Worm (Caenorhabditis elegans) whole organism, L1 larva: ENCODE measurements around the gene btf-1.
A peak's percentile ranks its signal among the peaks of the same experiment; 100 is the strongest.

Experiments used
- F16B12.6 ChIP-seq: fragments of 150-350 bp; optimal IDR thresholded peaks from 2 replicates; lab custom pipeline; 2014; ENCODE audit warnings: missing biosample characterization, missing genetic modification characterization
- alr-1 ChIP-seq: fragments of 200-800 bp; sonication (Bioruptor generic); optimal IDR thresholded peaks from 2 replicates; lab custom pipeline; 2018; ENCODE audit warnings: borderline replicate concordance, mild to moderate bottlenecking, missing genetic modification characterization, missing compliant biosample characterization
- blmp-1 ChIP-seq: fragments of 150-350 bp; optimal IDR thresholded peaks from 2 replicates; lab custom pipeline; 2014; ENCODE audit warnings: missing biosample characterization, missing genetic modification characterization
- ceh-82 ChIP-seq, 3 experiments: fragments of 150-350 bp in 1 of 3; sonication (generic microtip) in 2 of 3; optimal IDR thresholded peaks; 2 replicates each; lab custom pipeline; 2014 to 2017; ENCODE audit warnings: missing biosample characterization in 3 of 3, missing genetic modification characterization in 3 of 3
- ceh-90 ChIP-seq: sonication (generic microtip); optimal IDR thresholded peaks from 2 replicates; lab custom pipeline; 2016; ENCODE audit warnings: missing genetic modification characterization, missing compliant biosample characterization
- dpl-1 ChIP-seq, 3 experiments: fragments of 150-350 bp in 2 of 3; sonication (generic microtip) in 1 of 3; optimal IDR thresholded peaks; 2 replicates each; lab custom pipeline; 2014 to 2017; ENCODE audit warnings: missing biosample characterization in 3 of 3, missing genetic modification characterization in 3 of 3, missing genetic modification reagents in 3 of 3
- efl-1 ChIP-seq, 4 experiments: fragments of 150-350 bp; optimal IDR thresholded peaks in 3 of 4; peaks in 1 of 4; 1 replicate in 1 of 4; 2 replicates in 3 of 4; lab custom pipeline; 2014; ENCODE audit warnings: missing biosample characterization in 2 of 4, missing genetic modification characterization in 2 of 4, missing genetic modification reagents in 2 of 4
- egl-27 ChIP-seq, 2 experiments: fragments of 150-350 bp in 1 of 2; sonication (generic microtip); optimal IDR thresholded peaks; 3 replicates each; lab custom pipeline; 2017 to 2018; ENCODE audit warnings: missing biosample characterization in 2 of 2, missing genetic modification characterization in 2 of 2, missing genetic modification reagents in 2 of 2
- elt-3 ChIP-seq, 6 experiments: fragments of 150-350 bp in 1 of 6; sonication (generic microtip); optimal IDR thresholded peaks; 2 replicates each; lab custom pipeline; 2017 to 2018; ENCODE audit warnings: missing biosample characterization in 6 of 6, missing genetic modification characterization in 6 of 6, inconsistent platforms in 1 of 6
- fkh-10 ChIP-seq: sonication (generic microtip); optimal IDR thresholded peaks from 2 replicates; lab custom pipeline; 2017; ENCODE audit warnings: missing biosample characterization, missing genetic modification reagents, missing genetic modification characterization
- fkh-4 ChIP-seq: sonication (generic microtip); optimal IDR thresholded peaks from 2 replicates; lab custom pipeline; 2016; ENCODE audit warnings: missing compliant biosample characterization, missing genetic modification characterization, borderline replicate concordance
- fkh-8 ChIP-seq: sonication (generic microtip); optimal IDR thresholded peaks from 2 replicates; lab custom pipeline; 2016; ENCODE audit warnings: mild to moderate bottlenecking, missing genetic modification characterization, missing compliant biosample characterization
- irx-1 ChIP-seq: sonication (generic microtip); optimal IDR thresholded peaks from 2 replicates; lab custom pipeline; 2016; ENCODE audit warnings: missing genetic modification characterization, missing compliant biosample characterization
- isw-1 ChIP-seq: fragments of 200-800 bp; sonication (Bioruptor generic); IDR thresholded peaks from 2 replicates; pipeline ENCODE4 v1.3.6; 2022; ENCODE audit warnings: missing genetic modification characterization, missing compliant biosample characterization
- jun-1 ChIP-seq: fragments of 150-350 bp; optimal IDR thresholded peaks from 2 replicates; lab custom pipeline; 2014; ENCODE audit warnings: missing biosample characterization, missing genetic modification reagents, missing genetic modification characterization
- lin-13 ChIP-seq: fragments of 150-350 bp; optimal IDR thresholded peaks from 2 replicates; lab custom pipeline; 2014; ENCODE audit warnings: missing biosample characterization, missing genetic modification reagents, missing genetic modification characterization
- lin-15B ChIP-seq: fragments of 150-350 bp; sonication (generic microtip); optimal IDR thresholded peaks from 3 replicates; lab custom pipeline; 2014; ENCODE audit warnings: missing biosample characterization, missing genetic modification characterization
- lin-35 ChIP-seq, 2 experiments: fragments of 150-350 bp; optimal IDR thresholded peaks; 2 replicates each; lab custom pipeline; 2014; ENCODE audit warnings: missing biosample characterization in 2 of 2, missing genetic modification characterization in 2 of 2, missing genetic modification reagents in 2 of 2
- lin-39 ChIP-seq: fragments of 150-350 bp; optimal IDR thresholded peaks from 2 replicates; lab custom pipeline; 2014; ENCODE audit warnings: missing biosample characterization, missing genetic modification reagents, missing genetic modification characterization
- lir-3 ChIP-seq: sonication (generic microtip); optimal IDR thresholded peaks from 2 replicates; lab custom pipeline; 2016; ENCODE audit warnings: mild to moderate bottlenecking, missing genetic modification characterization, moderate library complexity, missing compliant biosample characterization; ENCODE audit not compliant: poor library complexity
- lsy-2 ChIP-seq, 2 experiments: fragments of 150-350 bp; optimal IDR thresholded peaks; 2 replicates each; lab custom pipeline; 2014; ENCODE audit warnings: missing biosample characterization in 2 of 2, missing genetic modification characterization in 2 of 2
- mab-9 ChIP-seq: fragments of 200-800 bp; sonication (Bioruptor generic); IDR thresholded peaks from 2 replicates; pipeline ENCODE4 v1.3.6; 2022; ENCODE audit warnings: missing genetic modification reagents, missing genetic modification characterization, missing compliant biosample characterization
- mdl-1 ChIP-seq, 2 experiments: fragments of 150-350 bp; optimal IDR thresholded peaks; 2 replicates each; lab custom pipeline; 2014 to 2017; ENCODE audit warnings: missing biosample characterization in 2 of 2, missing genetic modification characterization in 2 of 2, inconsistent platforms in 1 of 2
- nhr-47 ChIP-seq: sonication (generic microtip); optimal IDR thresholded peaks from 2 replicates; lab custom pipeline; 2016; ENCODE audit warnings: mild to moderate bottlenecking, missing genetic modification characterization, moderate library complexity, missing compliant biosample characterization
- nhr-71 ChIP-seq: sonication (generic microtip); optimal IDR thresholded peaks from 2 replicates; lab custom pipeline; 2016; ENCODE audit warnings: mild to moderate bottlenecking, missing genetic modification characterization, moderate library complexity, missing compliant biosample characterization
- nhr-76 ChIP-seq: sonication (generic microtip); optimal IDR thresholded peaks from 2 replicates; lab custom pipeline; 2017; ENCODE audit warnings: missing biosample characterization, missing genetic modification characterization
- nhr-77 ChIP-seq: fragments of 150-350 bp; optimal IDR thresholded peaks from 2 replicates; lab custom pipeline; 2014; ENCODE audit warnings: missing biosample characterization, missing genetic modification characterization
- nhr-85 ChIP-seq: sonication (generic microtip); peaks from one replicate; lab custom pipeline; 2016; ENCODE audit warnings: missing genetic modification characterization, inconsistent platforms, missing compliant biosample characterization
- nhr-90 ChIP-seq: sonication (generic microtip); optimal IDR thresholded peaks from 2 replicates; lab custom pipeline; 2016; ENCODE audit warnings: mild to moderate bottlenecking, missing genetic modification characterization, missing compliant biosample characterization; ENCODE audit not compliant: poor library complexity
- rnt-1 ChIP-seq: sonication (generic microtip); optimal IDR thresholded peaks from 2 replicates; lab custom pipeline; 2016; ENCODE audit warnings: mild to moderate bottlenecking, missing genetic modification characterization, moderate library complexity, missing compliant biosample characterization
- skn-1 ChIP-seq: fragments of 150-350 bp; optimal IDR thresholded peaks from 2 replicates; lab custom pipeline; 2014; ENCODE audit warnings: missing biosample characterization, missing genetic modification characterization
- snu-23 ChIP-seq: sonication (generic microtip); optimal IDR thresholded peaks from 2 replicates; lab custom pipeline; 2016; ENCODE audit warnings: missing genetic modification characterization, missing compliant biosample characterization
- swsn-7 ChIP-seq: sonication (generic microtip); optimal IDR thresholded peaks from 2 replicates; lab custom pipeline; 2016; ENCODE audit warnings: missing genetic modification characterization, missing compliant biosample characterization
- tbx-2 ChIP-seq: sonication (generic microtip); optimal IDR thresholded peaks from 2 replicates; lab custom pipeline; 2016; ENCODE audit warnings: missing genetic modification characterization, missing compliant biosample characterization
- unc-130 ChIP-seq: fragments of 150-350 bp; optimal IDR thresholded peaks from 2 replicates; lab custom pipeline; 2017; ENCODE audit warnings: missing biosample characterization, missing genetic modification characterization, inconsistent platforms
- unc-30 ChIP-seq: sonication (generic microtip); optimal IDR thresholded peaks from 2 replicates; lab custom pipeline; 2017; ENCODE audit warnings: missing biosample characterization, missing genetic modification characterization
- vab-15 ChIP-seq: sonication (generic microtip); optimal IDR thresholded peaks from 2 replicates; lab custom pipeline; 2017; ENCODE audit warnings: missing genotype, mild to moderate bottlenecking, missing genetic modification characterization, missing compliant biosample characterization
- xbp-1 ChIP-seq: sonication (generic microtip); optimal IDR thresholded peaks from 2 replicates; lab custom pipeline; 2016; ENCODE audit warnings: missing genetic modification characterization, missing compliant biosample characterization

Gene btf-1

DNA sequence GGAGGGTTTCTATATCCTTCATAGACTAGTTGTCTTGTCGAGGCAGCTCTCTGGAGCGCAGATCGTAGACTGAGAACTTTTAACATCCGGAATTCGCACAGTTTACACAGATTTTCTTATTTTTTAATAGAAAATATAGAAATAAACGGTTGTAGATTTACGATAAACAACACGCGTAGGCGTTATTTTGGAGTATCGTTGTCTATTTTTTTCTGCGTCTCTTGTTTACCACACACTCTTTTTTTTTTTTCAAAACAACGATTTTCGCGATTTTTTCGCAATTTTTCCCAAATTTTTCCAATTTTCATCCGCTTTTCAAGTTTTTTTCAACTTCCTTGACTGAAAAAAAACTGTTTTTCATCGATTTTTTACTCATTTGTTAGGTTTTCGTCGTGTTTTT, 12.8 kb upstream of the btf-1 start, which contains the start of gene mecr-1:
Gene mecr-1 (minus strand): TSS at position 127 of the 400 bp plus-strand sequence.
- TF ChIP-seq F16B12.6 (tag; lab: Kevin White, UChicago) = peak; percentile 8
- peak; percentile 64 for TF ChIP-seq nhr-71 (tag; lab: Kevin White, UChicago)
- TF ChIP-seq efl-1 (optimal IDR thresholded peaks at IDR 0.05; lab: Kevin White, UChicago) = peak; percentile 61 to 69
- TF ChIP-seq efl-1 (GFP tag; optimal IDR thresholded peaks at IDR 0.05 in 1 of 2; lab: Kevin White, UChicago) = peak; percentile 67 to 96
- peak in 1 of 6 experiments; percentile 20 for TF ChIP-seq elt-3 (tag; optimal IDR thresholded peaks at IDR 0.05; lab: Kevin White, UChicago)
- peak; percentile 63 for TF ChIP-seq snu-23 (GFP tag; lab: Kevin White, UChicago)
- peak; percentile 54 for TF ChIP-seq nhr-47 (tag; lab: Kevin White, UChicago)
- peak; percentile 43 to 65 (median 64) for TF ChIP-seq dpl-1 (GFP tag; optimal IDR thresholded peaks at IDR 0.05; lab: Kevin White, UChicago)
- TF ChIP-seq isw-1 (GFP tag; lab: Robert Waterston, UW) = 0 out of 2 replicates have a peak, but pooled peaks have one; percentile 18
- TF ChIP-seq fkh-8 = peak; percentile 15
- TF ChIP-seq unc-130 (tag; lab: Kevin White, UChicago) = no peak
- peak; percentile 5 for TF ChIP-seq nhr-90 (tag; lab: Kevin White, UChicago)
- no peak for TF ChIP-seq mdl-1 (tag; optimal IDR thresholded peaks at IDR 0.05; lab: Kevin White, UChicago)
- no peak for TF ChIP-seq fkh-4 (tag; lab: Kevin White, UChicago)
- TF ChIP-seq lsy-2 (tag; optimal IDR thresholded peaks at IDR 0.05; lab: Kevin White, UChicago) = peak; percentile 48 to 73
- TF ChIP-seq irx-1 (tag; lab: Kevin White, UChicago) = peak; percentile 18
- no peak for TF ChIP-seq vab-15 (tag; lab: Kevin White, UChicago)
- TF ChIP-seq rnt-1 (tag; lab: Kevin White, UChicago) = peak; percentile 33
- peak; percentile 63 to 66 for TF ChIP-seq lin-35 (GFP tag; optimal IDR thresholded peaks at IDR 0.05; lab: Kevin White, UChicago)
- no peak for TF ChIP-seq alr-1 (tag; lab: Kevin White, UChicago)
- peak; percentile 76 for TF ChIP-seq nhr-85
- TF ChIP-seq lin-13 (GFP tag; lab: Kevin White, UChicago) = peak; percentile 17
- peak; percentile 51 for TF ChIP-seq tbx-2
- no peak for TF ChIP-seq xbp-1
- TF ChIP-seq lin-39 (tag; lab: Kevin White, UChicago) = no peak
- TF ChIP-seq jun-1 (tag; lab: Kevin White, UChicago) = no peak
- peak; percentile 1 for TF ChIP-seq lin-15B (tag; lab: Kevin White, UChicago)
- peak in 2 of 3 experiments; percentile 23 to 36 for TF ChIP-seq ceh-82 (tag; optimal IDR thresholded peaks at IDR 0.05; lab: Kevin White, UChicago)
- TF ChIP-seq ceh-90 (tag; lab: Kevin White, UChicago) = no peak
- TF ChIP-seq mab-9 (GFP tag; lab: Robert Waterston, UW) = no peak
- TF ChIP-seq swsn-7 (tag; lab: Kevin White, UChicago) = peak; percentile 4
- peak; percentile 32 for TF ChIP-seq skn-1 (tag; lab: Kevin White, UChicago)

DNA sequence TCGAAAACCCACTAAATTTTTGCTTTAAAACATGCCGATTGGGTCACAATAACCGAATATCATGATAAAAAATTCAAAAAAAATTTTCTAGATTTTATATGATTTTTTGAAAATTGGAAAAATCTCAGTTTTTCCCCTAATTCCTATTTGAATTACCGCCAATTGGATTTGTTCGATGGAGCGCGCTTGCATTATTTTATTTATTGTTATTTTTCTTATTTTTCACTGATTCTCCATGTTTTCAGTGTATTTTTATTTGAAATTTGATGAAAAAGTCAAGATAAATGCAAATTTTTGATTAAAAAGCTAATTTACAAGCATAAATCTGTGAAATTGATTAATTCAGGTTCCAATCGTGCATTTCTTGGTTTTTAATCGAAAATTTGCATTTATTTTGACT, 11.9 kb upstream of the btf-1 start:
- TF ChIP-seq efl-1 (optimal IDR thresholded peaks at IDR 0.05; lab: Kevin White, UChicago) = no peak
- peak; percentile 48 to 94 for TF ChIP-seq efl-1 (GFP tag; optimal IDR thresholded peaks at IDR 0.05 in 1 of 2; lab: Kevin White, UChicago)
- no peak for TF ChIP-seq nhr-76
- TF ChIP-seq lin-13 (GFP tag; lab: Kevin White, UChicago) = no peak
- peak in 1 of 3 experiments; percentile 3 for TF ChIP-seq dpl-1 (GFP tag; optimal IDR thresholded peaks at IDR 0.05; lab: Kevin White, UChicago)
- TF ChIP-seq irx-1 (tag; lab: Kevin White, UChicago) = no peak
- no peak for TF ChIP-seq fkh-8
- no peak for TF ChIP-seq nhr-77
- TF ChIP-seq unc-30 (tag; lab: Kevin White, UChicago) = no peak
- TF ChIP-seq fkh-4 (tag; lab: Kevin White, UChicago) = no peak
- TF ChIP-seq swsn-7 (tag; lab: Kevin White, UChicago) = no peak
- no peak for TF ChIP-seq lir-3 (tag; lab: Kevin White, UChicago)
- no peak for TF ChIP-seq egl-27 (tag; optimal IDR thresholded peaks at IDR 0.05; lab: Kevin White, UChicago)
- no peak for TF ChIP-seq blmp-1 (tag; lab: Kevin White, UChicago)
- TF ChIP-seq tbx-2 = no peak
- no peak for TF ChIP-seq fkh-10 (GFP tag; lab: Kevin White, UChicago)
